Worm (Caenorhabditis elegans) whole organism, L1 larva: ENCODE results near the gene ins-14.

Experiments used
- C04F5.9 ChIP-seq: sonication (generic microtip); optimal IDR thresholded peaks from 2 replicates; lab custom pipeline; 2016; ENCODE audit warnings: missing genetic modification characterization, missing compliant biosample characterization
- C16A3.4 ChIP-seq: fragments of 150-350 bp; optimal IDR thresholded peaks from 2 replicates; lab custom pipeline; 2014; ENCODE audit warnings: missing biosample characterization, missing genetic modification characterization
- F16B12.6 ChIP-seq: fragments of 150-350 bp; optimal IDR thresholded peaks from 2 replicates; lab custom pipeline; 2014; ENCODE audit warnings: missing biosample characterization, missing genetic modification characterization
- Y116A8C.19 ChIP-seq: sonication (generic microtip); optimal IDR thresholded peaks from 2 replicates; lab custom pipeline; 2016; ENCODE audit warnings: missing compliant biosample characterization, missing genetic modification characterization, borderline replicate concordance
- aha-1 ChIP-seq: fragments of 150-350 bp; optimal IDR thresholded peaks from 2 replicates; lab custom pipeline; 2014; ENCODE audit warnings: missing biosample characterization, missing genetic modification characterization
- alr-1 ChIP-seq: fragments of 200-800 bp; sonication (Bioruptor generic); optimal IDR thresholded peaks from 2 replicates; lab custom pipeline; 2018; ENCODE audit warnings: borderline replicate concordance, mild to moderate bottlenecking, missing genetic modification characterization, missing compliant biosample characterization
- aly-2 ChIP-seq: fragments of 150-350 bp; optimal IDR thresholded peaks from 2 replicates; lab custom pipeline; 2014; ENCODE audit warnings: missing biosample characterization, missing genetic modification characterization
- blmp-1 ChIP-seq: fragments of 150-350 bp; optimal IDR thresholded peaks from 2 replicates; lab custom pipeline; 2014; ENCODE audit warnings: missing biosample characterization, missing genetic modification characterization
- ceh-63 ChIP-seq: fragments of 200-800 bp; sonication (Bioruptor generic); optimal IDR thresholded peaks from 2 replicates; lab custom pipeline; 2018; ENCODE audit warnings: mild to moderate bottlenecking, missing genetic modification characterization, missing compliant biosample characterization
- ceh-8 ChIP-seq: fragments of 200-800 bp; sonication (Bioruptor generic); optimal IDR thresholded peaks from 2 replicates; lab custom pipeline; 2018; ENCODE audit warnings: mild to moderate bottlenecking, missing genetic modification characterization, moderate library complexity, missing compliant biosample characterization
- ceh-88 ChIP-seq: fragments of 200-800 bp; sonication (Bioruptor generic); IDR thresholded peaks from 2 replicates; pipeline ENCODE4 v1.3.6; 2022; ENCODE audit warnings: missing genetic modification characterization, missing compliant biosample characterization
- ceh-90 ChIP-seq: sonication (generic microtip); optimal IDR thresholded peaks from 2 replicates; lab custom pipeline; 2016; ENCODE audit warnings: missing genetic modification characterization, missing compliant biosample characterization
- efl-1 ChIP-seq, 4 experiments: fragments of 150-350 bp; optimal IDR thresholded peaks in 3 of 4; peaks in 1 of 4; 1 replicate in 1 of 4; 2 replicates in 3 of 4; lab custom pipeline; 2014; ENCODE audit warnings: missing biosample characterization in 2 of 4, missing genetic modification characterization in 2 of 4, missing genetic modification reagents in 2 of 4
- efl-3 ChIP-seq: fragments of 200-800 bp; sonication (Bioruptor generic); optimal IDR thresholded peaks from 2 replicates; lab custom pipeline; 2018; ENCODE audit warnings: mild to moderate bottlenecking, missing genetic modification characterization, missing compliant biosample characterization
- egl-27 ChIP-seq, 2 experiments: fragments of 150-350 bp in 1 of 2; sonication (generic microtip); optimal IDR thresholded peaks; 3 replicates each; lab custom pipeline; 2017 to 2018; ENCODE audit warnings: missing biosample characterization in 2 of 2, missing genetic modification characterization in 2 of 2, missing genetic modification reagents in 2 of 2
- elt-2 ChIP-seq: sonication (generic microtip); optimal IDR thresholded peaks from 2 replicates; lab custom pipeline; 2016; ENCODE audit warnings: missing genetic modification characterization, mild to moderate bottlenecking, inconsistent platforms, missing compliant biosample characterization, missing genetic modification reagents
- elt-3 ChIP-seq, 6 experiments: fragments of 150-350 bp in 1 of 6; sonication (generic microtip); optimal IDR thresholded peaks; 2 replicates each; lab custom pipeline; 2017 to 2018; ENCODE audit warnings: missing biosample characterization in 6 of 6, missing genetic modification characterization in 6 of 6, inconsistent platforms in 1 of 6
- fkh-4 ChIP-seq: sonication (generic microtip); optimal IDR thresholded peaks from 2 replicates; lab custom pipeline; 2016; ENCODE audit warnings: missing compliant biosample characterization, missing genetic modification characterization, borderline replicate concordance
- fkh-8 ChIP-seq: sonication (generic microtip); optimal IDR thresholded peaks from 2 replicates; lab custom pipeline; 2016; ENCODE audit warnings: mild to moderate bottlenecking, missing genetic modification characterization, missing compliant biosample characterization
- fos-1 ChIP-seq: fragments of 150-350 bp; optimal IDR thresholded peaks from 2 replicates; lab custom pipeline; 2014; ENCODE audit warnings: missing biosample characterization, missing genetic modification characterization
- grh-1 ChIP-seq: fragments of 200-800 bp; sonication (Bioruptor generic); IDR thresholded peaks from 2 replicates; pipeline ENCODE4 v1.3.6; 2022; ENCODE audit warnings: missing genetic modification reagents, missing genetic modification characterization, missing compliant biosample characterization
- hlh-17 ChIP-seq: fragments of 200-800 bp; sonication (Bioruptor generic); optimal IDR thresholded peaks from 2 replicates; lab custom pipeline; 2018; ENCODE audit warnings: missing genetic modification characterization, mild to moderate bottlenecking, missing compliant biosample characterization, moderate library complexity, borderline replicate concordance
- isw-1 ChIP-seq: fragments of 200-800 bp; sonication (Bioruptor generic); IDR thresholded peaks from 2 replicates; pipeline ENCODE4 v1.3.6; 2022; ENCODE audit warnings: missing genetic modification characterization, missing compliant biosample characterization
- jun-1 ChIP-seq: fragments of 150-350 bp; optimal IDR thresholded peaks from 2 replicates; lab custom pipeline; 2014; ENCODE audit warnings: missing biosample characterization, missing genetic modification reagents, missing genetic modification characterization
- lin-13 ChIP-seq: fragments of 150-350 bp; optimal IDR thresholded peaks from 2 replicates; lab custom pipeline; 2014; ENCODE audit warnings: missing biosample characterization, missing genetic modification reagents, missing genetic modification characterization
- lin-14 ChIP-seq: fragments of 200-800 bp; sonication (Bioruptor generic); optimal IDR thresholded peaks from 2 replicates; lab custom pipeline; 2018; ENCODE audit warnings: mild to moderate bottlenecking, missing genetic modification characterization, moderate library complexity, missing compliant biosample characterization
- lin-15B ChIP-seq: fragments of 150-350 bp; sonication (generic microtip); optimal IDR thresholded peaks from 3 replicates; lab custom pipeline; 2014; ENCODE audit warnings: missing biosample characterization, missing genetic modification characterization
- lir-3 ChIP-seq: sonication (generic microtip); optimal IDR thresholded peaks from 2 replicates; lab custom pipeline; 2016; ENCODE audit warnings: mild to moderate bottlenecking, missing genetic modification characterization, moderate library complexity, missing compliant biosample characterization; ENCODE audit not compliant: poor library complexity
- lsy-2 ChIP-seq, 2 experiments: fragments of 150-350 bp; optimal IDR thresholded peaks; 2 replicates each; lab custom pipeline; 2014; ENCODE audit warnings: missing biosample characterization in 2 of 2, missing genetic modification characterization in 2 of 2
- mab-9 ChIP-seq: fragments of 200-800 bp; sonication (Bioruptor generic); IDR thresholded peaks from 2 replicates; pipeline ENCODE4 v1.3.6; 2022; ENCODE audit warnings: missing genetic modification reagents, missing genetic modification characterization, missing compliant biosample characterization
- mdl-1 ChIP-seq, 2 experiments: fragments of 150-350 bp; optimal IDR thresholded peaks; 2 replicates each; lab custom pipeline; 2014 to 2017; ENCODE audit warnings: missing biosample characterization in 2 of 2, missing genetic modification characterization in 2 of 2, inconsistent platforms in 1 of 2
- nhr-20 ChIP-seq: sonication (generic microtip); optimal IDR thresholded peaks from 2 replicates; lab custom pipeline; 2016; ENCODE audit warnings: mild to moderate bottlenecking, missing genetic modification characterization, missing compliant biosample characterization
- nhr-47 ChIP-seq: sonication (generic microtip); optimal IDR thresholded peaks from 2 replicates; lab custom pipeline; 2016; ENCODE audit warnings: mild to moderate bottlenecking, missing genetic modification characterization, moderate library complexity, missing compliant biosample characterization
- nhr-71 ChIP-seq: sonication (generic microtip); optimal IDR thresholded peaks from 2 replicates; lab custom pipeline; 2016; ENCODE audit warnings: mild to moderate bottlenecking, missing genetic modification characterization, moderate library complexity, missing compliant biosample characterization
- nhr-90 ChIP-seq: sonication (generic microtip); optimal IDR thresholded peaks from 2 replicates; lab custom pipeline; 2016; ENCODE audit warnings: mild to moderate bottlenecking, missing genetic modification characterization, missing compliant biosample characterization; ENCODE audit not compliant: poor library complexity
- pax-3 ChIP-seq: fragments of 200-800 bp; sonication (Bioruptor generic); optimal IDR thresholded peaks from 2 replicates; lab custom pipeline; 2018; ENCODE audit warnings: mild to moderate bottlenecking, missing genetic modification characterization, moderate library complexity, missing compliant biosample characterization
- skn-1 ChIP-seq: fragments of 150-350 bp; optimal IDR thresholded peaks from 2 replicates; lab custom pipeline; 2014; ENCODE audit warnings: missing biosample characterization, missing genetic modification characterization
- snpc-4 ChIP-seq: fragments of 150-350 bp; optimal IDR thresholded peaks from 2 replicates; lab custom pipeline; 2014; ENCODE audit warnings: missing biosample characterization, missing genetic modification characterization
- snu-23 ChIP-seq: sonication (generic microtip); optimal IDR thresholded peaks from 2 replicates; lab custom pipeline; 2016; ENCODE audit warnings: missing genetic modification characterization, missing compliant biosample characterization
- sup-37 ChIP-seq: fragments of 200-800 bp; sonication (Bioruptor generic); optimal IDR thresholded peaks from 2 replicates; lab custom pipeline; 2018; ENCODE audit warnings: mild to moderate bottlenecking, missing genetic modification characterization, missing compliant biosample characterization
- swsn-7 ChIP-seq: sonication (generic microtip); optimal IDR thresholded peaks from 2 replicates; lab custom pipeline; 2016; ENCODE audit warnings: missing genetic modification characterization, missing compliant biosample characterization
- tbx-2 ChIP-seq: sonication (generic microtip); optimal IDR thresholded peaks from 2 replicates; lab custom pipeline; 2016; ENCODE audit warnings: missing genetic modification characterization, missing compliant biosample characterization
- unc-86 ChIP-seq: sonication (generic microtip); optimal IDR thresholded peaks from 2 replicates; lab custom pipeline; 2016; ENCODE audit warnings: missing genetic modification characterization, missing compliant biosample characterization
- unc-98 ChIP-seq: fragments of 200-800 bp; sonication (Bioruptor generic); IDR thresholded peaks from 2 replicates; pipeline ENCODE4 v1.3.6; 2022; ENCODE audit warnings: missing genetic modification characterization, missing compliant biosample characterization
- vab-15 ChIP-seq: sonication (generic microtip); optimal IDR thresholded peaks from 2 replicates; lab custom pipeline; 2017; ENCODE audit warnings: missing genotype, mild to moderate bottlenecking, missing genetic modification characterization, missing compliant biosample characterization
- xbp-1 ChIP-seq: sonication (generic microtip); optimal IDR thresholded peaks from 2 replicates; lab custom pipeline; 2016; ENCODE audit warnings: missing genetic modification characterization, missing compliant biosample characterization

The ins-14 gene

DNA sequence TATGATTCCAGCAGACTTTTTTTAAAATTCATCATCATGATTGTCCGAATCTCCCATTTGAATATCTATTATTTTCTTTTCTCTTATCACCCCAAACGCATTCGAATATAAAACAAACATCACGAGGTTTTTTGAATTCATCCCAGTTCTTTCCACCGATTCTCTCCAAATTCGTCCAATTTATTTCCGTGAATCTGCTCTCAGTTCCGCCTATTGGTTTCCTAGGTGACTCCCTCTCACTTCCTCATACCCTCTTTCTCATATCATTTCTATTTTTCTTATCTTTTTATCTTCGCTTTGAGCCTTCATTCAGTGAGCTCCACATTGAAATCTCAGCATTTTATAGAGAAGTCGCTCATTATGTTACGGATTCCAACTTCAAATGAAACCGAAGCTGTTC is 33.5 kb upstream of the ins-14 start, which contains the start of gene T13C2.7:
Gene T13C2.7, plus strand, starts transcription at position 301 of the 400 bp plus-strand sequence.
- TF ChIP-seq nhr-71 (tag; lab: Kevin White, UChicago) (peak; percentile 14), efl-1 (optimal IDR thresholded peaks at IDR 0.05; lab: Kevin White, UChicago) (no peak), efl-1 (GFP tag; optimal IDR thresholded peaks at IDR 0.05 in 1 of 2; lab: Kevin White, UChicago) (peak in 1 of 2 experiments; percentile 24), aly-2 (tag; lab: Kevin White, UChicago) (no peak), fkh-8 (tag; lab: Kevin White, UChicago) (peak; percentile 76)

- TF ChIP-seq nhr-47 (tag; lab: Kevin White, UChicago) = peak; percentile 86
- peak; percentile 84 for TF ChIP-seq tbx-2
- TF ChIP-seq isw-1 (GFP tag; lab: Robert Waterston, UW) = peak; percentile 50
- peak; percentile 86 for TF ChIP-seq fkh-4 (tag; lab: Kevin White, UChicago)
- TF ChIP-seq swsn-7 (tag; lab: Kevin White, UChicago) = peak; percentile 80
- peak in 2 of 6 experiments; percentile 32 to 47 for TF ChIP-seq elt-3 (tag; optimal IDR thresholded peaks at IDR 0.05; lab: Kevin White, UChicago)
- TF ChIP-seq hlh-17 (GFP tag; lab: Kevin White, UChicago) = no peak
- TF ChIP-seq aly-2 (tag; lab: Kevin White, UChicago) = peak; percentile 4
- peak; percentile 77 to 79 for TF ChIP-seq lsy-2 (tag; optimal IDR thresholded peaks at IDR 0.05; lab: Kevin White, UChicago)
- peak; percentile 86 for TF ChIP-seq ceh-90 (tag; lab: Kevin White, UChicago)
- TF ChIP-seq ceh-88 (GFP tag; lab: Robert Waterston, UW) = peak; percentile 62; the same call in 1 of the 2 replicates
- TF ChIP-seq efl-1 (optimal IDR thresholded peaks at IDR 0.05; lab: Kevin White, UChicago) = peak; percentile 27 to 87
- TF ChIP-seq efl-1 (GFP tag; optimal IDR thresholded peaks at IDR 0.05 in 1 of 2; lab: Kevin White, UChicago) = peak; percentile 87 to 98
- TF ChIP-seq unc-86 (tag; lab: Kevin White, UChicago) = peak; percentile 77
- peak; percentile 6 for TF ChIP-seq efl-3
- peak; percentile 94 for TF ChIP-seq lir-3 (tag; lab: Kevin White, UChicago)
- no peak for TF ChIP-seq alr-1
- TF ChIP-seq egl-27 (tag; optimal IDR thresholded peaks at IDR 0.05; lab: Kevin White, UChicago) = no peak
- TF ChIP-seq jun-1 (tag; lab: Kevin White, UChicago) = no peak
- peak; percentile 87 for TF ChIP-seq nhr-90 (tag; lab: Kevin White, UChicago)
- TF ChIP-seq blmp-1 = peak; percentile 25
- TF ChIP-seq xbp-1 = peak; percentile 78
- peak; percentile 84 for TF ChIP-seq lin-14 (GFP tag; lab: Kevin White, UChicago)
- TF ChIP-seq mdl-1 (tag; optimal IDR thresholded peaks at IDR 0.05; lab: Kevin White, UChicago) = peak in 1 of 2 experiments; percentile 29
- TF ChIP-seq sup-37 = peak; percentile 45
- no peak for TF ChIP-seq vab-15
- peak; percentile 62 for TF ChIP-seq C16A3.4 (tag; lab: Kevin White, UChicago)
- peak; percentile 85 for TF ChIP-seq pax-3
- no peak for TF ChIP-seq ceh-8 (GFP tag; lab: Kevin White, UChicago)
- TF ChIP-seq ceh-63 = no peak
- TF ChIP-seq C04F5.9 (tag; lab: Kevin White, UChicago) = peak; percentile 54
- no peak for TF ChIP-seq unc-98 (GFP tag; lab: Robert Waterston, UW)
- TF ChIP-seq aha-1 (tag; lab: Kevin White, UChicago) = no peak
- peak; percentile 51; the same call in 1 of the 2 replicates for TF ChIP-seq grh-1 (GFP tag; lab: Robert Waterston, UW)
- TF ChIP-seq fos-1 (tag; lab: Kevin White, UChicago) = no peak
- peak; percentile 90 for TF ChIP-seq nhr-71 (tag; lab: Kevin White, UChicago)
- peak; percentile 45 for TF ChIP-seq skn-1 (tag; lab: Kevin White, UChicago)
- peak; percentile 67 for TF ChIP-seq Y116A8C.19 (tag; lab: Kevin White, UChicago)
- TF ChIP-seq snu-23 (GFP tag; lab: Kevin White, UChicago) = peak; percentile 84
- peak; percentile 35 for TF ChIP-seq elt-2 (tag; lab: Kevin White, UChicago)
- TF ChIP-seq snpc-4 = peak; percentile 41
- peak; percentile 69 for TF ChIP-seq mab-9 (GFP tag; lab: Robert Waterston, UW)
- TF ChIP-seq fkh-8 (tag; lab: Kevin White, UChicago) = peak; percentile 74
- TF ChIP-seq nhr-20 (tag; lab: Kevin White, UChicago) = peak; percentile 83
- peak; percentile 52 for TF ChIP-seq lin-13 (GFP tag; lab: Kevin White, UChicago)
- TF ChIP-seq F16B12.6 (tag; lab: Kevin White, UChicago) = no peak
- TF ChIP-seq lin-15B (tag; lab: Kevin White, UChicago) = peak; percentile 39
Observed at ce11 chrII:6776418-6777034, 30.9 kb upstream of the ins-14 start, which contains the start of gene ssup-72. Gene ssup-72, plus strand, starts transcription at chrII:6776598.
